Worm (Caenorhabditis elegans) whole organism, young adult: ENCODE results near the gene C34F6.7.

Experiments used
- C06A6.2 ChIP-seq: fragments of 200-800 bp; sonication (Bioruptor generic); conservative IDR thresholded peaks from 2 replicates; pipeline ENCODE4 v1.3.6; 2022; ENCODE audit warnings: missing genetic modification characterization, missing compliant biosample characterization
- ceh-100 ChIP-seq: fragments of 200-800 bp; sonication (Bioruptor generic); IDR thresholded peaks from 2 replicates; pipeline ENCODE4 v1.3.6; 2022; ENCODE audit warnings: missing genetic modification reagents, missing genetic modification characterization, missing compliant biosample characterization
- dox-1 ChIP-seq: fragments of 200-800 bp; sonication (Bioruptor generic); IDR thresholded peaks from 2 replicates; pipeline ENCODE4 v1.3.6; 2022; ENCODE audit warnings: missing genetic modification reagents, missing genetic modification characterization, missing compliant biosample characterization
- hmg-20 ChIP-seq: fragments of 200-800 bp; sonication (Bioruptor generic); IDR thresholded peaks from 2 replicates; pipeline ENCODE4 v1.3.6; 2022; ENCODE audit warnings: missing genetic modification reagents, missing genetic modification characterization, missing compliant biosample characterization
- let-526 ChIP-seq: fragments of 200-800 bp; sonication (Bioruptor generic); IDR thresholded peaks from 2 replicates; pipeline ENCODE4 v1.3.6; 2022; ENCODE audit warnings: missing genetic modification reagents, missing genetic modification characterization, missing compliant biosample characterization
- madf-3 ChIP-seq: fragments of 200-800 bp; sonication (Bioruptor generic); IDR thresholded peaks from 2 replicates; pipeline ENCODE4 v1.3.6; 2022; ENCODE audit warnings: missing genetic modification reagents, missing genetic modification characterization, missing compliant biosample characterization
- madf-8 ChIP-seq: fragments of 200-800 bp; sonication (Bioruptor generic); conservative IDR thresholded peaks from 2 replicates; pipeline ENCODE4 v1.3.6; 2022; ENCODE audit warnings: missing genetic modification reagents, missing genetic modification characterization, missing compliant biosample characterization
- mxl-1 ChIP-seq: sonication (generic microtip); optimal IDR thresholded peaks from 2 replicates; lab custom pipeline; 2016; ENCODE audit warnings: missing genetic modification characterization, missing compliant biosample characterization
- nfya-1 ChIP-seq: sonication (generic microtip); optimal IDR thresholded peaks from 2 replicates; lab custom pipeline; 2017; ENCODE audit warnings: antibody characterized with exemption, missing compliant biosample characterization, missing genetic modification characterization, borderline replicate concordance; ENCODE audit not compliant: insufficient read depth
- nfyb-1 ChIP-seq: fragments of 200-800 bp; sonication (Bioruptor generic); IDR thresholded peaks from 2 replicates; pipeline ENCODE4 v1.3.6; 2022; ENCODE audit warnings: missing genetic modification reagents, missing genetic modification characterization, missing compliant biosample characterization
- nhr-179 ChIP-seq: sonication (generic microtip); optimal IDR thresholded peaks from 2 replicates; lab custom pipeline; 2016; ENCODE audit warnings: mild to moderate bottlenecking, missing genetic modification characterization, missing compliant biosample characterization
- nhr-27 ChIP-seq: fragments of 200-800 bp; sonication (Bioruptor generic); optimal IDR thresholded peaks from 2 replicates; lab custom pipeline; 2018; ENCODE audit warnings: mild to moderate bottlenecking, missing genetic modification characterization, moderate library complexity, missing compliant biosample characterization
- pha-4 ChIP-seq: fragments of 150-350 bp; sonication (generic microtip); optimal IDR thresholded peaks from 2 replicates; lab custom pipeline; 2014; ENCODE audit warnings: missing biosample characterization, missing genetic modification reagents, missing genetic modification characterization
- unc-130 ChIP-seq: sonication (generic microtip); optimal IDR thresholded peaks from 2 replicates; lab custom pipeline; 2016; ENCODE audit warnings: missing genetic modification reagents, missing genetic modification characterization, missing compliant biosample characterization

- TF ChIP-seq let-526 (no peak), nfyb-1 (GFP tag; lab: Robert Waterston, UW) (no peak), dox-1 (GFP tag; lab: Robert Waterston, UW) (no peak), nfya-1 (tag; lab: Kevin White, UChicago) (no peak), pha-4 (tag; lab: Kevin White, UChicago) (no peak), madf-8 (no peak), hmg-20 (no peak), mxl-1 (tag; lab: Kevin White, UChicago) (no peak), nhr-179 (tag; lab: Kevin White, UChicago) (no peak), nhr-27 (tag; lab: Kevin White, UChicago) (no peak), unc-130 (GFP tag; lab: Kevin White, UChicago) (no peak), madf-3 (GFP tag; lab: Robert Waterston, UW) (no peak), C06A6.2 (GFP tag; lab: Robert Waterston, UW) (no peak), ceh-100 (GFP tag; lab: Robert Waterston, UW) (no peak)
Observed at ce11 chrX:11264715-11265114, 49.4 kb upstream of the C34F6.7 start.
